Worm (Caenorhabditis elegans): ENCODE measurements around the gene rpl-32.

Gene rpl-32

ce11 chrII:9026348-9026747 is 30.5 kb downstream of the rpl-32 start:
- TF ChIP-seq athp-1 (tag; optimal IDR thresholded peaks at IDR 0.05): no peak
- TF ChIP-seq dox-1 (GFP tag; IDR thresholded peaks at IDR 0.05): no peak
- TF ChIP-seq F37B4.10 (GFP tag; IDR thresholded peaks at IDR 0.05): no peak
- no peak for TF ChIP-seq ztf-26 (tag; optimal IDR thresholded peaks at IDR 0.05)
- no peak for TF ChIP-seq rcor-1 (GFP tag; IDR thresholded peaks at IDR 0.05)
- no peak for TF ChIP-seq unc-62 (GFP tag; optimal IDR thresholded peaks at IDR 0.05)
- TF ChIP-seq C17E4.6 (GFP tag; IDR thresholded peaks at IDR 0.05): no peak

- TF ChIP-seq ztf-25 (GFP tag; IDR thresholded peaks at IDR 0.05) (no peak), T26A5.8 (tag; optimal IDR thresholded peaks at IDR 0.05) (no peak), ztf-18 (tag; optimal IDR thresholded peaks at IDR 0.05) (no peak), F37B4.10 (GFP tag; IDR thresholded peaks at IDR 0.05) (no peak), nhr-120 (GFP tag; IDR thresholded peaks at IDR 0.05) (no peak), fkh-3 (tag; optimal IDR thresholded peaks at IDR 0.05) (no peak)
These were observed 32.6 kb downstream of the rpl-32 start for ce11 chrII:9024312-9024711.

ce11 chrII:9021625-9022024 is 35.3 kb downstream of the rpl-32 start:
- no peak for TF ChIP-seq repo-1 (tag; optimal IDR thresholded peaks at IDR 0.05)

- TF ChIP-seq B0336.3 (GFP tag; IDR thresholded peaks at IDR 0.05) (no peak), F49E8.2 (tag; optimal IDR thresholded peaks at IDR 0.05; ENCODE audit: insufficient read depth) (no peak), attf-3 (GFP tag; conservative IDR thresholded peaks at IDR 0.05) (no peak), let-607 (tag; optimal IDR thresholded peaks at IDR 0.05) (no peak), unc-62 (GFP tag; optimal IDR thresholded peaks at IDR 0.05) (no peak), nhr-179 (tag; optimal IDR thresholded peaks at IDR 0.05) (no peak), zfh-2 (GFP tag; conservative IDR thresholded peaks at IDR 0.05) (no peak), atf-7 (tag; optimal IDR thresholded peaks at IDR 0.05) (no peak), lsy-27 (tag; optimal IDR thresholded peaks at IDR 0.05; ENCODE audit: borderline replicate concordance, insufficient read depth) (no peak), snpc-3.4 (tag; optimal IDR thresholded peaks at IDR 0.05) (no peak)
These were observed 37.2 kb downstream of the rpl-32 start, which contains the start of gene dep-1 for ce11 chrII:9019704-9020103. Gene dep-1 (minus strand): TSS chrII:9019798.

- TF ChIP-seq Y95B8A.8 (GFP tag; IDR thresholded peaks at IDR 0.05) (no peak), unc-130 (GFP tag; optimal IDR thresholded peaks at IDR 0.05) (no peak), ztf-6 (GFP tag; IDR thresholded peaks at IDR 0.05) (no peak)
These were observed 39.3 kb downstream of the rpl-32 start for ce11 chrII:9017628-9018027.

DNA sequence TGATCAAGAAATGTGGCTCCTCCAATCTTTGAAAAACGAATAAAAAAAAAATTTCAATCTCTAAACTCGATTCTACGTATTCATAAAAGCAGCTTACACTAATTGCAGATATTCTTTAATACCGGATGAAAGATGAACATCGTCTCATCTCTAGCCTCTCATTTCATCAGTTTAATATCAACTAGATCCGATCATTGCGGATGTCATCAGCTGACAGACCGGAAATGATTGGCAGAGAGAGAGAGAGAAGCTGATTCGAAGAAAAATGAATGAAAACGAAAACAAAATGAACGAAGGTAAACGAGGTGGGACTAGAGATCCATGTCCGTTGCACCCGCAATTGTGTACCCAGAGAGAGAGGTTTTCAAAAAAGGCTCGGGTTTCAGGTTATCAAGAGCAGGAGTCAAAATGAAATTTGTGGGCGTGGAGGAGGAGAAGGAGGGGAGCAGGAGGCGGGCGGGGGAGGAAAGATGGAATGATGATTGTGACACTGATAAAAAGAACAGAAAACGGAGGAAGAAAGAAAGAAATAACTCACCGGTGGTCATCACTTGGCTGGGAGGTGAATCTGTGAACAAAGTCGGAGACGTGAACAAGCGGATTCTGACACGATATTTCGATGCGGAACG is 41.9 kb downstream of the rpl-32 start:
- TF ChIP-seq nhr-179 (tag; optimal IDR thresholded peaks at IDR 0.05): no peak
- 0 out of 2 replicates have a peak, but pooled peaks have one; percentile 9 for TF ChIP-seq dox-1 (GFP tag; IDR thresholded peaks at IDR 0.05)

DNA sequence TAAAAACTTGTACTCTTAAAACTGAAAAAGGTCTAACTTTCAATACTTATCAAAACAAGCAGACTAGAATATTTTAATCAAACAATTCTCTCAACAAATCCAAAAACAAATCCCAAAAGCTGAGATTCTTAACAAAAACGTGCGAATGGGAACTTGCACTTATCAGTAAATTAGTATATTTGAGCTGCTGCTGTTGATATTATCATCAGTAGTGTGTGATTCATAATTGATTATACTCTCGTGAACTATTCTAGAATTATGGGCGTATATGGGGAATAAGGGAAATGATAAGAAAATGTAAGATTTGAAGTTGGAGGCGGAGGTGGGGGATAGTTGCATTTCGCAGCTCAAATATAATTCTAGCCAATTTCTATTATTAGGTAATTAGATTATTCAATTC is 42.7 kb downstream of the rpl-32 start:
- TF ChIP-seq dpl-1 (GFP tag; optimal IDR thresholded peaks at IDR 0.05) (no peak), B0261.1 (tag; optimal IDR thresholded peaks at IDR 0.05) (no peak), T07F8.4 (tag; optimal IDR thresholded peaks at IDR 0.05) (no peak), Y53G8AR.9 (GFP tag; conservative IDR thresholded peaks at IDR 0.05) (no peak), egrh-3 (GFP tag; IDR thresholded peaks at IDR 0.05) (no peak), hlh-26 (GFP tag; conservative IDR thresholded peaks at IDR 0.05) (no peak), K11D2.4 (GFP tag; IDR thresholded peaks at IDR 0.05) (no peak), lir-1 (GFP tag; conservative IDR thresholded peaks at IDR 0.05) (no peak)
